Fruit fly (Drosophila melanogaster) whole organism, embryonic: ENCODE measurements around the gene CG6607.
A peak's percentile ranks its signal among the peaks of the same experiment; 100 is the strongest.

Source experiments
- ATbp ChIP-seq: fragments of 200-800 bp; sonication (Bioruptor generic); optimal IDR thresholded peaks from 2 replicates; lab custom pipeline; 2017; ENCODE audit warnings: missing biosample characterization, mild to moderate bottlenecking, missing genetic modification characterization, missing genetic modification reagents
- Bgb ChIP-seq: fragments of 200-800 bp; sonication (Bioruptor generic); IDR thresholded peaks from 2 replicates; pipeline ENCODE4 v1.3.6; 2022; ENCODE audit warnings: missing biosample characterization, missing genetic modification characterization; ENCODE audit not compliant: partially characterized antibody
- CG10147 ChIP-seq: fragments of 200-800 bp; sonication (Bioruptor generic); optimal IDR thresholded peaks from 2 replicates; lab custom pipeline; 2019; ENCODE audit warnings: missing biosample characterization, mild to moderate bottlenecking, missing genetic modification characterization, moderate library complexity
- CG10274 ChIP-seq: fragments of 200-800 bp; sonication (Bioruptor generic); optimal IDR thresholded peaks from 3 replicates; lab custom pipeline; 2017; ENCODE audit warnings: missing biosample characterization, mild to moderate bottlenecking, missing genetic modification characterization
- CG10366 ChIP-seq: fragments of 200-800 bp; sonication (Bioruptor generic); IDR thresholded peaks from 2 replicates; pipeline ENCODE4 v1.3.6; 2022; ENCODE audit warnings: missing biosample characterization, missing genetic modification characterization
- CG12219 ChIP-seq: fragments of 200-800 bp; sonication (Bioruptor generic); optimal IDR thresholded peaks from 3 replicates; lab custom pipeline; 2018; ENCODE audit warnings: missing biosample characterization, mild to moderate bottlenecking, missing genetic modification characterization
- CG12942 ChIP-seq: fragments of 200-800 bp; sonication (Bioruptor generic); optimal IDR thresholded peaks from 3 replicates; lab custom pipeline; 2016; ENCODE audit warnings: missing biosample characterization, missing genetic modification characterization
- CG15011 ChIP-seq: fragments of 200-800 bp; sonication (Bioruptor generic); optimal IDR thresholded peaks from 3 replicates; lab custom pipeline; 2018; ENCODE audit warnings: missing biosample characterization, mild to moderate bottlenecking, missing genetic modification characterization
- CG15479 ChIP-seq: fragments of 200-800 bp; sonication (Bioruptor generic); optimal IDR thresholded peaks from 3 replicates; lab custom pipeline; 2019; ENCODE audit warnings: missing biosample characterization, mild to moderate bottlenecking, missing genetic modification characterization, moderate library complexity
- CG17568 ChIP-seq: fragments of 200-800 bp; sonication (Bioruptor generic); optimal IDR thresholded peaks from 2 replicates; lab custom pipeline; 2018; ENCODE audit warnings: missing biosample characterization, mild to moderate bottlenecking, missing genetic modification characterization, moderate library complexity
- CG18599 ChIP-seq: fragments of 200-800 bp; sonication (Bioruptor generic); optimal IDR thresholded peaks from 3 replicates; lab custom pipeline; 2017; ENCODE audit warnings: missing biosample characterization, missing genetic modification characterization, mild to moderate bottlenecking, moderate library complexity, missing genetic modification reagents
- CG32532 ChIP-seq: fragments of 200-800 bp; sonication (Bioruptor generic); IDR thresholded peaks from 2 replicates; pipeline ENCODE4 v1.3.6; 2022; ENCODE audit warnings: missing biosample characterization, missing genetic modification characterization
- CG3726 ChIP-seq: fragments of 200-800 bp; sonication (Bioruptor generic); IDR thresholded peaks from 3 replicates; pipeline ENCODE4, ENCODE4 v1.3.6; 2022; ENCODE audit warnings: missing biosample characterization, missing genetic modification characterization
- CG3838 ChIP-seq: fragments of 200-800 bp; sonication (Bioruptor generic); optimal IDR thresholded peaks from 3 replicates; lab custom pipeline; 2016; ENCODE audit warnings: missing biosample characterization, missing genetic modification characterization
- CG4424 ChIP-seq: fragments of 200-800 bp; sonication (Bioruptor generic); optimal IDR thresholded peaks from 3 replicates; lab custom pipeline; 2016; ENCODE audit warnings: missing biosample characterization, missing genetic modification characterization
- CG6765 ChIP-seq: fragments of 200-800 bp; sonication (Bioruptor generic); optimal IDR thresholded peaks from 3 replicates; lab custom pipeline; 2017; ENCODE audit warnings: missing biosample characterization, mild to moderate bottlenecking, missing genetic modification characterization
- CG7839 ChIP-seq: fragments of 200-800 bp; sonication (Bioruptor generic); optimal IDR thresholded peaks from 3 replicates; lab custom pipeline; 2018; ENCODE audit warnings: missing biosample characterization, mild to moderate bottlenecking, missing genetic modification characterization, moderate library complexity
- CG9727 ChIP-seq: fragments of 200-800 bp; sonication (Bioruptor generic); optimal IDR thresholded peaks from 3 replicates; lab custom pipeline; 2017; ENCODE audit warnings: missing biosample characterization, mild to moderate bottlenecking, missing genetic modification characterization
- E2f2 ChIP-seq: fragments of 200-800 bp; sonication (Bioruptor generic); IDR thresholded peaks from 2 replicates; pipeline ENCODE4 v1.3.6; 2022; ENCODE audit warnings: missing biosample characterization, missing genetic modification characterization
- Eip74EF ChIP-seq, 2 experiments: fragments of 200-800 bp in 1 of 2; fragments of >200 bp in 1 of 2; sonication (Bioruptor generic) in 1 of 2; optimal IDR thresholded peaks; 2 replicates each; lab custom pipeline; 2017 to 2019; ENCODE audit warnings: missing biosample characterization in 2 of 2, missing genetic modification characterization in 2 of 2, mild to moderate bottlenecking in 1 of 2, moderate library complexity in 1 of 2
- Gug ChIP-seq: fragments of 200-800 bp; sonication (Bioruptor generic); IDR thresholded peaks from 4 replicates; pipeline ENCODE4 v1.3.6; 2022; ENCODE audit warnings: missing biosample characterization, missing genetic modification characterization
- HLH4C ChIP-seq: fragments of 200-800 bp; sonication (Bioruptor generic); IDR thresholded peaks from 3 replicates; pipeline ENCODE4 v1.3.6; 2022; ENCODE audit warnings: missing biosample characterization, missing genetic modification characterization; ENCODE audit not compliant: partially characterized antibody
- HLH54F ChIP-seq: fragments of 200-800 bp; sonication (Bioruptor generic); optimal IDR thresholded peaks from 3 replicates; lab custom pipeline; 2016; ENCODE audit warnings: missing biosample characterization, missing genetic modification characterization
- NC2β ChIP-seq: fragments of 200-800 bp; sonication (Bioruptor generic); optimal IDR thresholded peaks from 2 replicates; lab custom pipeline; 2016; ENCODE audit warnings: missing biosample characterization, missing genetic modification characterization
- NFAT ChIP-seq: fragments of 200-800 bp; sonication (Bioruptor generic); IDR thresholded peaks from 2 replicates; pipeline ENCODE4 v1.3.6; 2022; ENCODE audit warnings: missing biosample characterization, missing genetic modification characterization
- Spps ChIP-seq: fragments of 200-800 bp; sonication (Bioruptor generic); optimal IDR thresholded peaks from 2 replicates; lab custom pipeline; 2018; ENCODE audit warnings: missing biosample characterization, mild to moderate bottlenecking, missing genetic modification characterization
- Sry-δ ChIP-seq: fragments of 200-800 bp; sonication (Bioruptor generic); optimal IDR thresholded peaks from 2 replicates; lab custom pipeline; 2016; ENCODE audit warnings: missing biosample characterization, missing genetic modification characterization
- Taf1 ChIP-seq: fragments of 200-800 bp; sonication (Bioruptor generic); IDR thresholded peaks from 2 replicates; pipeline ENCODE4 v1.3.6; 2022; ENCODE audit warnings: missing biosample characterization, missing genetic modification characterization
- Usf ChIP-seq: fragments of 200-800 bp; sonication (Bioruptor generic); optimal IDR thresholded peaks from 2 replicates; lab custom pipeline; 2017; ENCODE audit warnings: missing genotype, missing biosample characterization, missing genetic modification characterization
- Xrp1 ChIP-seq: fragments of 200-800 bp; sonication (Bioruptor generic); IDR thresholded peaks from 2 replicates; pipeline ENCODE4 v1.3.6; 2022; ENCODE audit warnings: missing biosample characterization, missing genetic modification characterization
- aop ChIP-seq: fragments of 200-800 bp; sonication (Bioruptor generic); IDR thresholded peaks from 2 replicates; pipeline ENCODE4 v1.3.6; 2022; ENCODE audit warnings: missing biosample characterization, missing genetic modification characterization
- ara ChIP-seq: fragments of 200-800 bp; sonication (Bioruptor generic); IDR thresholded peaks from 2 replicates; pipeline ENCODE4 v1.3.6; 2022; ENCODE audit warnings: missing biosample characterization, missing genetic modification characterization
- bcd ChIP-seq: fragments of 200-800 bp; sonication (Bioruptor generic); optimal IDR thresholded peaks from 2 replicates; lab custom pipeline; 2017; ENCODE audit warnings: missing biosample characterization, mild to moderate bottlenecking, missing genetic modification characterization
- br ChIP-seq: fragments of >200 bp; optimal IDR thresholded peaks from 2 replicates; lab custom pipeline; 2017
- crp ChIP-seq, 2 experiments: fragments of 200-800 bp; sonication (Bioruptor generic); optimal IDR thresholded peaks; 2 replicates in 1 of 2; 3 replicates in 1 of 2; lab custom pipeline; 2017; ENCODE audit warnings: missing biosample characterization in 2 of 2, missing genetic modification characterization in 2 of 2, mild to moderate bottlenecking in 1 of 2, moderate library complexity in 1 of 2
- dan ChIP-seq: fragments of 200-800 bp; sonication (Bioruptor generic); IDR thresholded peaks from 2 replicates; pipeline ENCODE4 v1.3.6; 2022; ENCODE audit warnings: missing biosample characterization, missing genetic modification characterization
- ems ChIP-seq: fragments of 200-800 bp; sonication (Bioruptor generic); optimal IDR thresholded peaks from 3 replicates; lab custom pipeline; 2016; ENCODE audit warnings: missing biosample characterization, missing genetic modification characterization
- en ChIP-seq: fragments of 200-800 bp; sonication (Bioruptor generic); optimal IDR thresholded peaks from 2 replicates; lab custom pipeline; 2016; ENCODE audit warnings: missing biosample characterization, missing genetic modification characterization
- fd3F ChIP-seq: fragments of 200-800 bp; sonication (Bioruptor generic); optimal IDR thresholded peaks from 2 replicates; lab custom pipeline; 2018; ENCODE audit warnings: missing biosample characterization, mild to moderate bottlenecking, missing genetic modification characterization, moderate library complexity
- fd64A ChIP-seq: fragments of 200-800 bp; sonication (Bioruptor generic); optimal IDR thresholded peaks from 3 replicates; lab custom pipeline; 2018; ENCODE audit warnings: missing biosample characterization, mild to moderate bottlenecking, missing genetic modification characterization
- fd96Cb ChIP-seq: fragments of 200-800 bp; sonication (Bioruptor generic); optimal IDR thresholded peaks from 2 replicates; lab custom pipeline; 2018; ENCODE audit warnings: missing biosample characterization, mild to moderate bottlenecking, missing genetic modification characterization, moderate library complexity
- hbn ChIP-seq: fragments of 200-800 bp; sonication (Bioruptor generic); IDR thresholded peaks from 2 replicates; pipeline ENCODE4 v1.3.6; 2022; ENCODE audit warnings: missing biosample characterization, missing genetic modification characterization; ENCODE audit not compliant: partially characterized antibody
- lab ChIP-seq: fragments of 200-800 bp; sonication (Bioruptor generic); optimal IDR thresholded peaks from 3 replicates; lab custom pipeline; 2017; ENCODE audit warnings: missing biosample characterization, missing genetic modification characterization, mild to moderate bottlenecking, moderate library complexity, missing genetic modification reagents
- luna ChIP-seq: fragments of 200-800 bp; sonication (Bioruptor generic); optimal IDR thresholded peaks from 2 replicates; lab custom pipeline; 2016; ENCODE audit warnings: missing biosample characterization, missing genetic modification characterization
- pho ChIP-seq: fragments of 200-800 bp; sonication (Bioruptor generic); optimal IDR thresholded peaks from 2 replicates; lab custom pipeline; 2016; ENCODE audit warnings: missing biosample characterization, missing genetic modification characterization
- pzg ChIP-seq: fragments of 200-800 bp; sonication (Bioruptor generic); optimal IDR thresholded peaks from 3 replicates; lab custom pipeline; 2018; ENCODE audit warnings: missing biosample characterization, mild to moderate bottlenecking, missing genetic modification characterization, moderate library complexity
- salm ChIP-seq: fragments of 200-800 bp; sonication (Bioruptor generic); optimal IDR thresholded peaks from 2 replicates; lab custom pipeline; 2018; ENCODE audit warnings: missing biosample characterization, mild to moderate bottlenecking, missing genetic modification characterization
- tna ChIP-seq: fragments of 200-800 bp; sonication (Bioruptor generic); IDR thresholded peaks from 2 replicates; pipeline ENCODE4 v1.3.6; 2022; ENCODE audit warnings: missing biosample characterization, missing genetic modification characterization; ENCODE audit not compliant: partially characterized antibody
- twi ChIP-seq: fragments of 200-800 bp; optimal IDR thresholded peaks from 2 replicates; lab custom pipeline; 2019; ENCODE audit warnings: missing biosample characterization, mild to moderate bottlenecking, missing genetic modification characterization, moderate library complexity
- vfl ChIP-seq: fragments of 200-800 bp; sonication (Bioruptor generic); optimal IDR thresholded peaks from 2 replicates; lab custom pipeline; 2016; ENCODE audit warnings: missing biosample characterization, missing genetic modification characterization

The CG6607 gene

dm6 chr3R:24557020-24557465 is 29.2 kb downstream of the CG6607 start (continued):
- TF ChIP-seq fd3F (GFP tag; lab: Kevin White, UChicago) (peak; percentile 36), Usf (GFP tag; lab: Kevin White, UChicago) (peak; percentile 4), CG10274 (GFP tag; lab: Kevin White, UChicago) (no peak), Taf1 (peak; percentile 15; the same call in 1 of the 2 replicates), pho (GFP tag; lab: Kevin White, UChicago) (peak; percentile 65), crp (GFP tag; optimal IDR thresholded peaks at IDR 0.05; lab: Kevin White, UChicago) (no peak), NC2β (GFP tag; lab: Kevin White, UChicago) (peak; percentile 69), HLH4C (peak; percentile 70), ara (GFP tag; lab: Robert Waterston, UW) (no peak; the same call in 1 of the 2 replicates), aop (GFP tag; lab: Robert Waterston, UW) (no peak), CG10147 (GFP tag; lab: Kevin White, UChicago) (no peak), CG3838 (no peak), ATbp (GFP tag; lab: Kevin White, UChicago) (no peak), CG15011 (GFP tag; lab: Kevin White, UChicago) (no peak), pzg (no peak), CG7839 (tag; lab: Kevin White, UChicago) (peak; percentile 49), CG32532 (GFP tag; lab: Robert Waterston, UW) (peak; percentile 89), vfl (GFP tag; lab: Kevin White, UChicago) (peak; percentile 21), fd96Cb (tag; lab: Kevin White, UChicago) (no peak), salm (no peak), CG4424 (peak; percentile 54), fd64A (no peak), Sry-δ (peak; percentile 39), bcd (GFP tag; lab: Kevin White, UChicago) (no peak), lab (GFP tag; lab: Kevin White, UChicago) (peak; percentile 60), CG12942 (peak; percentile 35), CG3726 (no peak), Eip74EF (GFP tag; optimal IDR thresholded peaks at IDR 0.05; lab: Kevin White, UChicago) (peak in 1 of 2 experiments; percentile 48), en (GFP tag; lab: Kevin White, UChicago) (no peak), Xrp1 (peak; percentile 29; the same call in 1 of the 2 replicates), NFAT (GFP tag; lab: Robert Waterston, UW) (peak; percentile 94), E2f2 (GFP tag; lab: Robert Waterston, UW) (peak; percentile 27; the same call in 1 of the 2 replicates), luna (peak; percentile 13), CG15479 (no peak), ems (GFP tag; lab: Kevin White, UChicago) (peak; percentile 54), Spps (no peak), hbn (peak; percentile 45), Gug (peak; percentile 73; the same call in 3 of the 4 replicates), CG12219 (no peak), Bgb (peak; percentile 93), CG18599 (GFP tag; lab: Kevin White, UChicago) (no peak), tna (peak; percentile 85), br (lab: Kevin White, UChicago) (no peak), CG9727 (GFP tag; lab: Kevin White, UChicago) (peak; percentile 18), CG6765 (no peak), dan (GFP tag; lab: Robert Waterston, UW) (no peak), CG10366 (GFP tag; lab: Robert Waterston, UW) (peak; percentile 53; the same call in 1 of the 2 replicates), HLH54F (GFP tag; lab: Kevin White, UChicago) (peak; percentile 54), twi (tag; lab: Kevin White, UChicago) (peak; percentile 32), CG17568 (peak; percentile 15)
